Fruit fly (Drosophila melanogaster) Kc167 (cell line): ENCODE measurements around the gene Hsp27.

Experiments used
- Sin3A ChIP-seq: fragments of >200 bp; optimal IDR thresholded peaks from 2 replicates; lab custom pipeline; 2018; ENCODE audit warnings: missing external identifiers
- psq ChIP-seq: fragments of >200 bp; optimal IDR thresholded peaks from 2 replicates; lab custom pipeline; 2017; ENCODE audit warnings: missing external identifiers
- ttk ChIP-seq: sonication (Bioruptor generic); optimal IDR thresholded peaks from 2 replicates; lab custom pipeline; 2017; ENCODE audit warnings: missing external identifiers

dm6 chr3L:9360217-9360692 is 23.6 kb upstream of the Hsp27 start, which contains the start of gene Pdxk:
- TF ChIP-seq psq (lab: Kevin White, UChicago) (no peak), Sin3A (lab: Kevin White, UChicago) (no peak), ttk (lab: Kevin White, UChicago) (no peak)
